Fruit fly (Drosophila melanogaster): ENCODE measurements around the gene CtsB.

dm6 chrX:13815526-13816173 lies 33.7 kb upstream of the CtsB start:
- TF ChIP-seq Hnf4 (GFP tag; optimal IDR thresholded peaks at IDR 0.05): peak; percentile 66
- TF ChIP-seq Vsx2 (GFP tag; optimal IDR thresholded peaks at IDR 0.05; ENCODE audit: partially characterized antibody): no peak
- TF ChIP-seq HLH106 (tag; optimal IDR thresholded peaks at IDR 0.05): peak; percentile 65
- TF ChIP-seq woc (GFP tag; optimal IDR thresholded peaks at IDR 0.05): peak; percentile 67
- TF ChIP-seq tai (GFP tag; optimal IDR thresholded peaks at IDR 0.05): no peak
- no peak for TF ChIP-seq Dfd (GFP tag; optimal IDR thresholded peaks at IDR 0.05)

Measured in whole organism, wandering third instar larva.